Worm (Caenorhabditis elegans) whole organism, L4 larva: Measurements from ENCODE around the gene che-10.
A peak's percentile ranks its signal among the peaks of the same experiment; 100 is the strongest.

ENCODE experiments used
- F26F4.8 ChIP-seq: fragments of 200-800 bp; sonication (Bioruptor generic); conservative IDR thresholded peaks from 2 replicates; pipeline ENCODE4 v1.3.6; 2022; ENCODE audit warnings: missing genetic modification characterization, missing compliant biosample characterization
- F37D6.2 ChIP-seq: sonication (generic microtip); optimal IDR thresholded peaks from 2 replicates; lab custom pipeline; 2016; ENCODE audit warnings: mild to moderate bottlenecking, missing genetic modification characterization, missing compliant biosample characterization
- F49E8.2 ChIP-seq: sonication (generic microtip); optimal IDR thresholded peaks from 2 replicates; lab custom pipeline; 2016; ENCODE audit warnings: missing compliant biosample characterization, mild to moderate bottlenecking, missing genetic modification characterization, borderline replicate concordance
- R02D3.7 ChIP-seq: fragments of 150-350 bp; sonication (generic microtip); optimal IDR thresholded peaks from 3 replicates; lab custom pipeline; 2014; ENCODE audit warnings: missing biosample characterization, missing genetic modification characterization
- T20F7.1 ChIP-seq: fragments of 200-800 bp; sonication (Bioruptor generic); optimal IDR thresholded peaks from 2 replicates; lab custom pipeline; 2018; ENCODE audit warnings: mild to moderate bottlenecking, missing genetic modification characterization, missing compliant biosample characterization
- T26A8.4 ChIP-seq: fragments of 200-800 bp; sonication (Bioruptor generic); IDR thresholded peaks from 2 replicates; pipeline ENCODE4 v1.3.6; 2022; ENCODE audit warnings: missing genetic modification characterization, missing compliant biosample characterization
- Y48G9A.11 ChIP-seq: fragments of 200-800 bp; sonication (Bioruptor generic); IDR thresholded peaks from 2 replicates; pipeline ENCODE4 v1.3.6; 2022; ENCODE audit warnings: missing genetic modification reagents, missing genetic modification characterization, missing compliant biosample characterization
- ceh-44 ChIP-seq: fragments of 200-800 bp; sonication (Bioruptor generic); IDR thresholded peaks from 2 replicates; pipeline ENCODE4 v1.3.6; 2022; ENCODE audit warnings: missing genetic modification reagents, missing genetic modification characterization, missing compliant biosample characterization
- ces-1 ChIP-seq: fragments of 150-350 bp; sonication (generic microtip); optimal IDR thresholded peaks from 4 replicates; lab custom pipeline; 2014; ENCODE audit warnings: missing biosample characterization, missing genetic modification reagents, missing genetic modification characterization
- cey-2 ChIP-seq: sonication (generic microtip); optimal IDR thresholded peaks from 3 replicates; lab custom pipeline; 2017; ENCODE audit warnings: missing genetic modification characterization, mild to moderate bottlenecking, missing compliant biosample characterization, antibody characterized with exemption, borderline replicate concordance; ENCODE audit not compliant: insufficient read depth
- daf-16 ChIP-seq, 3 experiments: sonication (generic microtip); optimal IDR thresholded peaks; 2 replicates each; lab custom pipeline; 2016 to 2017; ENCODE audit warnings: missing genetic modification characterization in 3 of 3, missing genetic modification reagents in 3 of 3, mild to moderate bottlenecking in 2 of 3, missing compliant biosample characterization in 2 of 3, missing biosample characterization in 1 of 3, moderate library complexity in 1 of 3
- dmd-6 ChIP-seq: fragments of 200-800 bp; sonication (Bioruptor generic); IDR thresholded peaks from 2 replicates; pipeline ENCODE4 v1.3.6; 2022; ENCODE audit warnings: missing genetic modification reagents, missing genetic modification characterization, missing compliant biosample characterization
- dmd-9 ChIP-seq: fragments of 200-800 bp; sonication (Bioruptor generic); IDR thresholded peaks from 2 replicates; pipeline ENCODE4 v1.3.6; 2022; ENCODE audit warnings: missing genetic modification reagents, missing genetic modification characterization, missing compliant biosample characterization
- dpl-1 ChIP-seq: fragments of 150-350 bp; optimal IDR thresholded peaks from 2 replicates; lab custom pipeline; 2014; ENCODE audit warnings: missing biosample characterization, missing genetic modification reagents, missing genetic modification characterization
- duxl-1 ChIP-seq: sonication (generic microtip); optimal IDR thresholded peaks from 2 replicates; lab custom pipeline; 2016; ENCODE audit warnings: mild to moderate bottlenecking, missing genetic modification characterization, moderate library complexity, missing compliant biosample characterization; ENCODE audit not compliant: poor library complexity
- dve-1 ChIP-seq: sonication (generic microtip); optimal IDR thresholded peaks from 2 replicates; lab custom pipeline; 2017; ENCODE audit warnings: antibody characterized with exemption, mild to moderate bottlenecking, missing genetic modification characterization, missing compliant biosample characterization; ENCODE audit not compliant: insufficient read depth
- egl-27 ChIP-seq: sonication (generic microtip); optimal IDR thresholded peaks from 3 replicates; lab custom pipeline; 2017; ENCODE audit warnings: missing biosample characterization, missing genetic modification reagents, missing genetic modification characterization
- fkh-10 ChIP-seq: fragments of 150-350 bp; optimal IDR thresholded peaks from 2 replicates; lab custom pipeline; 2014; ENCODE audit warnings: missing biosample characterization, missing genetic modification reagents, missing genetic modification characterization
- hlh-11 ChIP-seq: fragments of 200-800 bp; sonication (Bioruptor generic); optimal IDR thresholded peaks from 2 replicates; lab custom pipeline; 2018; ENCODE audit warnings: mild to moderate bottlenecking, missing genetic modification characterization, missing compliant biosample characterization
- hlh-30 ChIP-seq: sonication (generic microtip); optimal IDR thresholded peaks from 2 replicates; lab custom pipeline; 2017; ENCODE audit warnings: antibody characterized with exemption, mild to moderate bottlenecking, missing genetic modification characterization, missing compliant biosample characterization; ENCODE audit not compliant: insufficient read depth
- hmg-1.1 ChIP-seq: fragments of 200-800 bp; sonication (Bioruptor generic); IDR thresholded peaks from 2 replicates; pipeline ENCODE4 v1.3.6; 2022; ENCODE audit warnings: missing genetic modification reagents, missing genetic modification characterization, missing compliant biosample characterization
- jun-1 ChIP-seq: fragments of 150-350 bp; optimal IDR thresholded peaks from 2 replicates; lab custom pipeline; 2014; ENCODE audit warnings: missing biosample characterization, missing genetic modification reagents, missing genetic modification characterization
- lin-1 ChIP-seq: fragments of 200-800 bp; sonication (Bioruptor generic); IDR thresholded peaks from 2 replicates; pipeline ENCODE4 v1.3.6; 2022; ENCODE audit warnings: missing genetic modification reagents, missing genetic modification characterization, missing compliant biosample characterization
- lin-13 ChIP-seq: fragments of 150-350 bp; optimal IDR thresholded peaks from 2 replicates; lab custom pipeline; 2014; ENCODE audit warnings: missing biosample characterization, missing genetic modification reagents, missing genetic modification characterization
- lir-3 ChIP-seq: sonication (generic microtip); optimal IDR thresholded peaks from 2 replicates; lab custom pipeline; 2016; ENCODE audit warnings: mild to moderate bottlenecking, missing genetic modification characterization, missing compliant biosample characterization
- lsy-2 ChIP-seq, 2 experiments: fragments of 150-350 bp in 1 of 2; sonication (generic microtip) in 1 of 2; optimal IDR thresholded peaks; 2 replicates each; lab custom pipeline; 2014 to 2017; ENCODE audit warnings: missing biosample characterization in 2 of 2, missing genetic modification characterization in 2 of 2
- mdt-29 ChIP-seq: fragments of 200-800 bp; sonication (Bioruptor generic); IDR thresholded peaks from 2 replicates; pipeline ENCODE4 v1.3.6; 2022; ENCODE audit warnings: missing genetic modification reagents, missing genetic modification characterization, missing compliant biosample characterization
- mep-1 ChIP-seq: fragments of 150-350 bp; sonication (generic microtip); optimal IDR thresholded peaks from 3 replicates; lab custom pipeline; 2014; ENCODE audit warnings: missing biosample characterization, missing genetic modification characterization
- mes-2 ChIP-seq: sonication (generic microtip); optimal IDR thresholded peaks from 2 replicates; lab custom pipeline; 2016; ENCODE audit warnings: missing genotype, mild to moderate bottlenecking, missing genetic modification characterization, missing compliant biosample characterization; ENCODE audit not compliant: poor library complexity, severe bottlenecking
- mxl-2 ChIP-seq: fragments of 200-800 bp; sonication (Bioruptor generic); conservative IDR thresholded peaks from 2 replicates; pipeline ENCODE4 v1.3.6; 2022; ENCODE audit warnings: missing genetic modification reagents, missing genetic modification characterization, missing compliant biosample characterization
- mxl-3 ChIP-seq: fragments of 200-800 bp; sonication (Bioruptor generic); optimal IDR thresholded peaks from 2 replicates; lab custom pipeline; 2018; ENCODE audit warnings: mild to moderate bottlenecking, missing genetic modification characterization, missing compliant biosample characterization
- nhr-102 ChIP-seq: sonication (generic microtip); optimal IDR thresholded peaks from 2 replicates; lab custom pipeline; 2016; ENCODE audit warnings: mild to moderate bottlenecking, missing genetic modification characterization, moderate library complexity, missing compliant biosample characterization
- nhr-25 ChIP-seq: sonication (generic microtip); optimal IDR thresholded peaks from 2 replicates; lab custom pipeline; 2017; ENCODE audit warnings: missing genetic modification characterization, mild to moderate bottlenecking, missing compliant biosample characterization, antibody characterized with exemption, moderate library complexity, borderline replicate concordance; ENCODE audit not compliant: insufficient read depth
- nhr-28 ChIP-seq: fragments of 150-350 bp; optimal IDR thresholded peaks from 2 replicates; lab custom pipeline; 2014; ENCODE audit warnings: missing biosample characterization, missing genetic modification characterization
- nhr-48 ChIP-seq: sonication (generic microtip); optimal IDR thresholded peaks from 2 replicates; lab custom pipeline; 2016; ENCODE audit warnings: mild to moderate bottlenecking, missing genetic modification characterization, missing compliant biosample characterization
- nhr-6 ChIP-seq: fragments of 150-350 bp; optimal IDR thresholded peaks from 2 replicates; lab custom pipeline; 2014; ENCODE audit warnings: missing biosample characterization, missing genetic modification characterization
- nhr-76 ChIP-seq: fragments of 150-350 bp; optimal IDR thresholded peaks from 2 replicates; lab custom pipeline; 2014; ENCODE audit warnings: missing biosample characterization, missing genetic modification characterization
- nhr-77 ChIP-seq: fragments of 150-350 bp; optimal IDR thresholded peaks from 2 replicates; lab custom pipeline; 2014; ENCODE audit warnings: missing biosample characterization, missing genetic modification characterization
- pha-4 ChIP-seq, 2 experiments: fragments of 150-350 bp in 1 of 2; fragments of 200-800 bp in 1 of 2; sonication (Bioruptor generic) in 1 of 2; IDR thresholded peaks in 1 of 2; optimal IDR thresholded peaks in 1 of 2; 2 replicates each; pipeline versions ENCODE4 v1.3.6 to Lab custom; 2014 to 2022; ENCODE audit warnings: missing genetic modification characterization in 2 of 2, missing genetic modification reagents in 2 of 2, missing biosample characterization in 1 of 2, missing compliant biosample characterization in 1 of 2
- php-3 ChIP-seq: fragments of 200-800 bp; sonication (Bioruptor generic); IDR thresholded peaks from 2 replicates; pipeline ENCODE4 v1.3.6; 2022; ENCODE audit warnings: missing genetic modification reagents, missing genetic modification characterization, missing compliant biosample characterization
- pqm-1 ChIP-seq: sonication (generic microtip); optimal IDR thresholded peaks from 2 replicates; lab custom pipeline; 2017; ENCODE audit warnings: missing biosample characterization, missing genetic modification characterization
- rbr-2 ChIP-seq: sonication (generic microtip); optimal IDR thresholded peaks from 2 replicates; lab custom pipeline; 2016; ENCODE audit warnings: missing genotype, missing genetic modification characterization, missing compliant biosample characterization
- saeg-2 ChIP-seq: fragments of 200-800 bp; sonication (Bioruptor generic); IDR thresholded peaks from 2 replicates; pipeline ENCODE4 v1.3.6; 2022; ENCODE audit warnings: missing genetic modification reagents, missing genetic modification characterization, missing compliant biosample characterization
- unc-130 ChIP-seq: sonication (generic microtip); optimal IDR thresholded peaks from 2 replicates; lab custom pipeline; 2016; ENCODE audit warnings: missing genetic modification reagents, missing genetic modification characterization, missing compliant biosample characterization
- ztf-11 ChIP-seq: fragments of 150-350 bp; optimal IDR thresholded peaks from 2 replicates; lab custom pipeline; 2014; ENCODE audit warnings: missing biosample characterization, missing genetic modification characterization
- ztf-7 ChIP-seq: fragments of 150-350 bp; optimal IDR thresholded peaks from 2 replicates; lab custom pipeline; 2014; ENCODE audit warnings: missing biosample characterization, missing genetic modification characterization

The che-10 gene

ce11 chrII:4604149-4604548, 34.0 kb downstream of the che-10 start (continued):
- TF ChIP-seq ceh-44: no peak
- TF ChIP-seq, all 104 proteins: peak for 15

- TF ChIP-seq mdt-29 (GFP tag; lab: Robert Waterston, UW) (no peak), Y48G9A.11 (GFP tag; lab: Robert Waterston, UW) (peak; percentile 69), F37D6.2 (peak; percentile 6), nhr-76 (no peak), nhr-6 (tag; lab: Kevin White, UChicago) (peak; percentile 78), egl-27 (no peak), dmd-9 (GFP tag; lab: Robert Waterston, UW) (peak; percentile 77), ztf-7 (tag; lab: Kevin White, UChicago) (no peak), hlh-11 (tag; lab: Kevin White, UChicago) (peak; percentile 71), unc-130 (GFP tag; lab: Kevin White, UChicago) (peak; percentile 89), cey-2 (tag; lab: Kevin White, UChicago) (no peak), pha-4 (GFP tag; IDR thresholded peaks at IDR 0.05; lab: Robert Waterston, UW) (peak; percentile 20; the same call in 1 of the 2 replicates), pha-4 (tag; optimal IDR thresholded peaks at IDR 0.05; lab: Kevin White, UChicago) (no peak), T20F7.1 (peak; percentile 18), nhr-48 (tag; lab: Kevin White, UChicago) (no peak), pqm-1 (tag; lab: Kevin White, UChicago) (no peak), dve-1 (tag; lab: Kevin White, UChicago) (peak; percentile 78), mes-2 (tag; lab: Kevin White, UChicago) (peak; percentile 99), nhr-102 (tag; lab: Kevin White, UChicago) (no peak), T26A8.4 (GFP tag; lab: Robert Waterston, UW) (peak; percentile 29; the same call in 1 of the 2 replicates), dpl-1 (GFP tag; lab: Kevin White, UChicago) (peak; percentile 94), lin-13 (GFP tag; lab: Kevin White, UChicago) (peak; percentile 35), lsy-2 (tag; optimal IDR thresholded peaks at IDR 0.05; lab: Kevin White, UChicago) (peak in 1 of 2 experiments; percentile 89), lir-3 (tag; lab: Kevin White, UChicago) (no peak), hlh-30 (tag; lab: Kevin White, UChicago) (peak; percentile 55), mxl-3 (GFP tag; lab: Kevin White, UChicago) (no peak), hmg-1.1 (peak; percentile 46; the same call in 1 of the 2 replicates), F26F4.8 (GFP tag; lab: Robert Waterston, UW) (no peak), nhr-25 (no peak), nhr-77 (peak; percentile 53), php-3 (GFP tag; lab: Robert Waterston, UW) (no peak), F49E8.2 (tag; lab: Kevin White, UChicago) (no peak), ces-1 (GFP tag; lab: Kevin White, UChicago) (no peak), mep-1 (tag; lab: Kevin White, UChicago) (peak; percentile 70), nhr-28 (tag; lab: Kevin White, UChicago) (peak; percentile 47), lin-1 (GFP tag; lab: Robert Waterston, UW) (0 out of 2 replicates have a peak, but pooled peaks have one; percentile 20), rbr-2 (peak; percentile 60), daf-16 (GFP tag; optimal IDR thresholded peaks at IDR 0.05; lab: Kevin White, UChicago) (peak in 1 of 2 experiments; percentile 21), daf-16 (tag; optimal IDR thresholded peaks at IDR 0.05; lab: Kevin White, UChicago) (peak; percentile 65), duxl-1 (tag; lab: Kevin White, UChicago) (peak; percentile 76), mxl-2 (GFP tag; lab: Robert Waterston, UW) (0 out of 2 replicates have a peak, but pooled peaks have one; percentile 19), fkh-10 (GFP tag; lab: Kevin White, UChicago) (no peak), jun-1 (tag; lab: Kevin White, UChicago) (no peak), dmd-6 (GFP tag; lab: Robert Waterston, UW) (peak; percentile 82), saeg-2 (no peak), R02D3.7 (tag; lab: Kevin White, UChicago) (no peak), ztf-11 (tag; lab: Kevin White, UChicago) (no peak)
Observed at ce11 chrII:4603035-4603434, 35.1 kb downstream of the che-10 start, which contains the start of gene F35D11.4. F35D11.4 (plus strand) TSS chrII:4603427.
